Worm (Caenorhabditis elegans) whole organism, L1 larva: Measurements from ENCODE around the gene srz-97.

Source experiments
- nhr-237 ChIP-seq: fragments of 150-350 bp; optimal IDR thresholded peaks from 2 replicates; lab custom pipeline; 2014; ENCODE audit warnings: missing biosample characterization, missing genetic modification characterization
- nhr-28 ChIP-seq: fragments of 150-350 bp; optimal IDR thresholded peaks from 2 replicates; lab custom pipeline; 2014; ENCODE audit warnings: missing biosample characterization, missing genetic modification characterization
- zag-1 ChIP-seq: fragments of 150-350 bp; optimal IDR thresholded peaks from 2 replicates; lab custom pipeline; 2014; ENCODE audit warnings: missing biosample characterization, missing genetic modification characterization

ce11 chrV:14448669-14449068 is 19.4 kb downstream of the srz-97 start:
- no peak for TF ChIP-seq nhr-28 (tag; lab: Kevin White, UChicago)
- no peak for TF ChIP-seq nhr-237 (tag; lab: Kevin White, UChicago)
- no peak for TF ChIP-seq zag-1 (tag; lab: Kevin White, UChicago)
